Fruit fly (Drosophila melanogaster) Kc167 (cell line): ENCODE data around the gene Cyp12c1.

Experiments
- Myc ChIP-seq: fragments of >200 bp; optimal IDR thresholded peaks from 2 replicates; lab custom pipeline; 2017; ENCODE audit warnings: missing external identifiers
- Sin3A ChIP-seq: fragments of >200 bp; optimal IDR thresholded peaks from 2 replicates; lab custom pipeline; 2018; ENCODE audit warnings: missing external identifiers
- h ChIP-seq: fragments of >200 bp; optimal IDR thresholded peaks from 3 replicates; lab custom pipeline; 2018; ENCODE audit warnings: missing external identifiers
- insv ChIP-seq: fragments of >200 bp; optimal IDR thresholded peaks from 3 replicates; lab custom pipeline; 2018; ENCODE audit warnings: missing external identifiers
- psq ChIP-seq: fragments of >200 bp; optimal IDR thresholded peaks from 2 replicates; lab custom pipeline; 2017; ENCODE audit warnings: missing external identifiers
- ttk ChIP-seq: sonication (Bioruptor generic); optimal IDR thresholded peaks from 2 replicates; lab custom pipeline; 2017; ENCODE audit warnings: missing external identifiers

Gene Cyp12c1

DNA sequence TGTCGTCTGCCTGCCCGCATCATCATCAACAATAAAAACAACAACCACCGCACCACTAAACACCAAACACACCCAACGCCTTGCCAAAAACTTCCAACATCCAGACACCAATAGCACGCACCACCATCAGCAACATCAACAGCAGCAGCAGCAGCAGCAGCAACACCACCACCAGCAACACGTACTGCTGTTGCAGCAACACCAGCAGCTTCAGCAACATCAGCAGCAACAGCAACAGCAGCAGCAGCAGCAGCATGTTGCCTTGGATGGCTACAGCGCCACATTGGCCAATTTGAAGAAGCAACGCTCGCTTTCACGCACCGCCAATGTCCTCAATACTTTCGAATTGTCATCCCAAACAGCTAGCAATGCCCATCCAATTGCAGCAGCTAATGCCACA, 20.5 kb downstream of the Cyp12c1 start:
- TF ChIP-seq h (lab: Kevin White, UChicago) (no peak), Myc (lab: Kevin White, UChicago) (no peak), psq (lab: Kevin White, UChicago) (no peak), ttk (lab: Kevin White, UChicago) (no peak), Sin3A (no peak), insv (lab: Kevin White, UChicago) (no peak)

dm6 chr3L:18653737-18654136, 32.4 kb downstream of the Cyp12c1 start:
- TF ChIP-seq insv (lab: Kevin White, UChicago): no peak
- no peak for TF ChIP-seq h (lab: Kevin White, UChicago)
- no peak for TF ChIP-seq psq (lab: Kevin White, UChicago)
- no peak for TF ChIP-seq Sin3A
- TF ChIP-seq Myc (lab: Kevin White, UChicago): no peak
- no peak for TF ChIP-seq ttk (lab: Kevin White, UChicago)

- no peak for TF ChIP-seq psq (lab: Kevin White, UChicago)
- TF ChIP-seq h (lab: Kevin White, UChicago): no peak
- no peak for TF ChIP-seq Myc (lab: Kevin White, UChicago)
- TF ChIP-seq insv (lab: Kevin White, UChicago): no peak
- TF ChIP-seq Sin3A: no peak
- no peak for TF ChIP-seq ttk (lab: Kevin White, UChicago)
These were observed 42.9 kb downstream of the Cyp12c1 start for dm6 chr3L:18643222-18643621.

dm6 chr3L:18640584-18641527, 45.3 kb downstream of the Cyp12c1 start:
- TF ChIP-seq insv (lab: Kevin White, UChicago) (no peak), h (lab: Kevin White, UChicago) (no peak), ttk (lab: Kevin White, UChicago) (no peak)

- TF ChIP-seq ttk (lab: Kevin White, UChicago) (no peak), Myc (lab: Kevin White, UChicago) (no peak), Sin3A (no peak), h (lab: Kevin White, UChicago) (no peak), insv (lab: Kevin White, UChicago) (no peak), psq (lab: Kevin White, UChicago) (no peak)
These were observed 47.6 kb downstream of the Cyp12c1 start for dm6 chr3L:18638487-18638886.

DNA sequence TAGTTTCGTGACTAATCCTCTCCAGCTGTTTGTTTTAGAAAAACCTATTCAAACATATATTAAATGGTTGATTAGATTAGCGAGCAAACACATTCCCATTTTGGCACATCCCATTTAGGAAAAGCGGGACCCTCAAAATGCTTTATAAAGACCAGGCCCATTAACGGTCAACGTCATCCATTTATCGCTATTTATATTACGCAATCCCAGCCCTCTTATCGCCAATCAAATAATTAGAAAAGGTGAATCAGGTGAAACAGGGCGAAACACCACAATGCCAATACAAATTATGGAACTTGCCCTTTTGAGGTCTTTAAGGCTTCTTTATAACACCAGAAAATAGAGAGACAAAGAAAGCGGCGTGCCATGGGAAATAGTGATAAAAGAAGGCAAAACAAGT, 48.1 kb downstream of the Cyp12c1 start:
- TF ChIP-seq insv (lab: Kevin White, UChicago): no peak
- TF ChIP-seq psq (lab: Kevin White, UChicago): no peak
- no peak for TF ChIP-seq ttk (lab: Kevin White, UChicago)
- no peak for TF ChIP-seq Sin3A

DNA sequence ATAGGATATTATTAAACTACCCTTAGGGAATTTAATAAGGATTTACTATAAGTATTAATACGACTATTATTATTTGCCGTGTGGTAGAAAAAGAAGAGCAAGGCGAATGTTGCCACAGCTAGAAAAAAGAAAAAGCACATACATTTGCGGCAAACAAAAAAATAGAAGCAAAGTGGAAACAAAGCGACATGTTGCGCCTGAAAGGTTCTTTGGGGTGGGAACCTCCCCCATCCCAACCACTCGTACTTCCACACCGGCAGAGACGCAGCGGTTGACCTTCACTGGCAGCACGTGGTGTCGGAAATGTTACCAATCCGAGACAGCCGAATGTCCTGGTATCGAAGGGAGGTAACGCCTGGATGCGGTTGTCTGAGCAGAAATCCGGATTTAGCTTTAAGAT, 48.8 kb downstream of the Cyp12c1 start:
- TF ChIP-seq insv (lab: Kevin White, UChicago): no peak
- no peak for TF ChIP-seq h (lab: Kevin White, UChicago)
- no peak for TF ChIP-seq Sin3A
- no peak for TF ChIP-seq ttk (lab: Kevin White, UChicago)
- TF ChIP-seq Myc (lab: Kevin White, UChicago): no peak
- TF ChIP-seq psq (lab: Kevin White, UChicago): no peak

dm6 chr3L:18636782-18637181, 49.3 kb downstream of the Cyp12c1 start:
- TF ChIP-seq insv (lab: Kevin White, UChicago) (no peak), psq (lab: Kevin White, UChicago) (no peak), ttk (lab: Kevin White, UChicago) (no peak), Myc (lab: Kevin White, UChicago) (no peak), Sin3A (no peak), h (lab: Kevin White, UChicago) (no peak)

dm6 chr3L:18634792-18635471, 51.2 kb downstream of the Cyp12c1 start:
- no peak for TF ChIP-seq ttk (lab: Kevin White, UChicago)
- no peak for TF ChIP-seq psq (lab: Kevin White, UChicago)
- no peak for TF ChIP-seq insv (lab: Kevin White, UChicago)
- TF ChIP-seq Sin3A: no peak
- no peak for TF ChIP-seq Myc (lab: Kevin White, UChicago)
- TF ChIP-seq h (lab: Kevin White, UChicago): no peak
